In genomic region chrX:12350207-12350606, ce11 we compare ENCODE assay signal across 6 worm cellular contexts.
A peak's percentile ranks its signal among the peaks of the same experiment; 100 is the strongest.
TF ChIP-seq lines count a peak whose summit lies in the region.

TSS of gene F42F12.3 (plus strand) at chrX:12350578.

TF ChIP-seq in whole organism, L1 larva, 84 proteins besides CTCF, POLR2A, EP300 and RAD21:
- TF ChIP-seq efl-1 (optimal IDR thresholded peaks at IDR 0.05; lab: Kevin White, UChicago), result no peak
- TF ChIP-seq efl-1 (GFP tag; optimal IDR thresholded peaks at IDR 0.05 in 1 of 2; lab: Kevin White, UChicago), result no peak
- peak; percentile 28 for TF ChIP-seq lin-14 (GFP tag; optimal IDR thresholded peaks at IDR 0.05; lab: Kevin White, UChicago)
- TF ChIP-seq grh-1 (GFP tag; IDR thresholded peaks at IDR 0.05; lab: Robert Waterston, UW), result no peak
- TF ChIP-seq blmp-1 (tag; optimal IDR thresholded peaks at IDR 0.05; lab: Kevin White, UChicago), result no peak

TF ChIP-seq in whole organism, L2 larva, 48 proteins besides CTCF, POLR2A, EP300 and RAD21:
- TF ChIP-seq sma-9 (GFP tag; optimal IDR thresholded peaks at IDR 0.05; lab: Kevin White, UChicago) (no peak), sma-9 (tag; optimal IDR thresholded peaks at IDR 0.05; lab: Kevin White, UChicago) (no peak), fos-1 (tag; optimal IDR thresholded peaks at IDR 0.05; lab: Kevin White, UChicago) (peak; percentile 3)

TF ChIP-seq in whole organism, L3 larva, 47 proteins besides CTCF, POLR2A, EP300 and RAD21 (continues in another document):
- TF ChIP-seq nhr-11 (tag; optimal IDR thresholded peaks at IDR 0.05; lab: Kevin White, UChicago), result no peak
- TF ChIP-seq eor-1 (tag; optimal IDR thresholded peaks at IDR 0.05; lab: Kevin White, UChicago), result no peak
- no peak for TF ChIP-seq unc-62 (GFP tag; optimal IDR thresholded peaks at IDR 0.05; lab: Kevin White, UChicago)
- TF ChIP-seq daf-12 (tag; optimal IDR thresholded peaks at IDR 0.05; lab: Kevin White, UChicago), result no peak
- TF ChIP-seq elt-2 (tag; optimal IDR thresholded peaks at IDR 0.05; lab: Kevin White, UChicago), result peak; percentile 15
- no peak for TF ChIP-seq nhr-77 (tag; optimal IDR thresholded peaks at IDR 0.05; lab: Kevin White, UChicago)
- no peak for TF ChIP-seq elt-1 (tag; optimal IDR thresholded peaks at IDR 0.05; lab: Kevin White, UChicago)
- no peak for TF ChIP-seq aly-2 (tag; optimal IDR thresholded peaks at IDR 0.05; lab: Kevin White, UChicago)
- TF ChIP-seq nfya-1 (tag; optimal IDR thresholded peaks at IDR 0.05; lab: Kevin White, UChicago; ENCODE audit: insufficient read depth), result no peak
- peak; percentile 55 for TF ChIP-seq pha-4 (tag; optimal IDR thresholded peaks at IDR 0.05; lab: Kevin White, UChicago)
- TF ChIP-seq lin-39 (tag; optimal IDR thresholded peaks at IDR 0.05; lab: Kevin White, UChicago), result no peak
- peak; percentile 45 for TF ChIP-seq pqm-1 (tag; optimal IDR thresholded peaks at IDR 0.05; lab: Kevin White, UChicago)
- TF ChIP-seq ama-1 (optimal IDR thresholded peaks at IDR 0.05; lab: Kevin White, UChicago), result no peak
- no peak for TF ChIP-seq snpc-4 (tag; optimal IDR thresholded peaks at IDR 0.05; lab: Kevin White, UChicago)
- no peak for TF ChIP-seq lsy-12 (tag; optimal IDR thresholded peaks at IDR 0.05; lab: Kevin White, UChicago)
- peak; percentile 14 for TF ChIP-seq nhr-23 (tag; optimal IDR thresholded peaks at IDR 0.05; lab: Kevin White, UChicago)
- no peak for TF ChIP-seq ZK546.5 (tag; optimal IDR thresholded peaks at IDR 0.05; lab: Kevin White, UChicago)
- no peak for TF ChIP-seq R02D3.7 (tag; optimal IDR thresholded peaks at IDR 0.05; lab: Kevin White, UChicago)
- TF ChIP-seq mml-1 (tag; optimal IDR thresholded peaks at IDR 0.05; lab: Kevin White, UChicago), result no peak
- TF ChIP-seq ceh-16 (tag; optimal IDR thresholded peaks at IDR 0.05; lab: Kevin White, UChicago), result no peak
- no peak for TF ChIP-seq ztf-11 (tag; optimal IDR thresholded peaks at IDR 0.05; lab: Kevin White, UChicago)
- no peak for TF ChIP-seq egl-27 (tag; optimal IDR thresholded peaks at IDR 0.05; lab: Kevin White, UChicago)

TF ChIP-seq in whole organism, L4 larva, 104 proteins besides CTCF, POLR2A, EP300 and RAD21:
- TF ChIP-seq ztf-7 (tag; optimal IDR thresholded peaks at IDR 0.05; lab: Kevin White, UChicago) (no peak), Y5F2A.4 (GFP tag; optimal IDR thresholded peaks at IDR 0.05; lab: Kevin White, UChicago) (no peak), F26F4.8 (GFP tag; conservative IDR thresholded peaks at IDR 0.05; lab: Robert Waterston, UW) (no peak), dmd-6 (GFP tag; IDR thresholded peaks at IDR 0.05; lab: Robert Waterston, UW) (peak; percentile 20; the same call in 1 of the 2 replicates), zfp-2 (tag; optimal IDR thresholded peaks at IDR 0.05; lab: Kevin White, UChicago) (no peak), nhr-10 (tag; optimal IDR thresholded peaks at IDR 0.05; lab: Kevin White, UChicago) (no peak), daf-16 (GFP tag; optimal IDR thresholded peaks at IDR 0.05; lab: Kevin White, UChicago) (no peak), daf-16 (tag; optimal IDR thresholded peaks at IDR 0.05; lab: Kevin White, UChicago) (peak; percentile 87), T26A8.4 (GFP tag; IDR thresholded peaks at IDR 0.05; lab: Robert Waterston, UW) (no peak), daf-12 (tag; optimal IDR thresholded peaks at IDR 0.05; lab: Kevin White, UChicago) (no peak), nhr-28 (tag; optimal IDR thresholded peaks at IDR 0.05; lab: Kevin White, UChicago) (peak; percentile 21), hlh-11 (tag; optimal IDR thresholded peaks at IDR 0.05; lab: Kevin White, UChicago) (peak; percentile 30), mdl-1 (tag; optimal IDR thresholded peaks at IDR 0.05; lab: Kevin White, UChicago) (no peak), rbr-2 (tag; optimal IDR thresholded peaks at IDR 0.05; lab: Kevin White, UChicago) (no peak), vab-7 (GFP tag; IDR thresholded peaks at IDR 0.05; lab: Robert Waterston, UW) (no peak), hlh-30 (tag; optimal IDR thresholded peaks at IDR 0.05; lab: Kevin White, UChicago; ENCODE audit: insufficient read depth) (peak; percentile 10)

TF ChIP-seq in whole organism, mixed stage, embryonic, 35 proteins besides CTCF, POLR2A, EP300 and RAD21:
- TF ChIP-seq nhr-237 (tag; optimal IDR thresholded peaks at IDR 0.05; lab: Kevin White, UChicago), result no peak
- peak; percentile 3 for TF ChIP-seq pha-4 (tag; optimal IDR thresholded peaks at IDR 0.05; lab: Kevin White, UChicago)

TF ChIP-seq in whole organism, young adult, 124 proteins besides CTCF, POLR2A, EP300 and RAD21:
- TF ChIP-seq nfyb-1 (GFP tag; IDR thresholded peaks at IDR 0.05; lab: Robert Waterston, UW) (no peak), nhr-80 (tag; optimal IDR thresholded peaks at IDR 0.05; lab: Kevin White, UChicago) (peak; percentile 21)
TF ChIP-seq in whole organism, young adult: peak in this region for 1.
